Worm (Caenorhabditis elegans) whole organism, L1 larva: ENCODE measurements around the gene sra-35.

Experiments
- Y116A8C.19 ChIP-seq: sonication (generic microtip); optimal IDR thresholded peaks from 2 replicates; lab custom pipeline; 2016; ENCODE audit warnings: missing compliant biosample characterization, missing genetic modification characterization, borderline replicate concordance
- aly-2 ChIP-seq: fragments of 150-350 bp; optimal IDR thresholded peaks from 2 replicates; lab custom pipeline; 2014; ENCODE audit warnings: missing biosample characterization, missing genetic modification characterization
- ceh-63 ChIP-seq: fragments of 200-800 bp; sonication (Bioruptor generic); optimal IDR thresholded peaks from 2 replicates; lab custom pipeline; 2018; ENCODE audit warnings: mild to moderate bottlenecking, missing genetic modification characterization, missing compliant biosample characterization
- ces-1 ChIP-seq: fragments of 150-350 bp; optimal IDR thresholded peaks from 2 replicates; lab custom pipeline; 2014; ENCODE audit warnings: missing biosample characterization, missing genetic modification reagents, missing genetic modification characterization
- efl-1 ChIP-seq, 4 experiments: fragments of 150-350 bp; optimal IDR thresholded peaks in 3 of 4; peaks in 1 of 4; 1 replicate in 1 of 4; 2 replicates in 3 of 4; lab custom pipeline; 2014; ENCODE audit warnings: missing biosample characterization in 2 of 4, missing genetic modification characterization in 2 of 4, missing genetic modification reagents in 2 of 4
- egl-27 ChIP-seq, 2 experiments: fragments of 150-350 bp in 1 of 2; sonication (generic microtip); optimal IDR thresholded peaks; 3 replicates each; lab custom pipeline; 2017 to 2018; ENCODE audit warnings: missing biosample characterization in 2 of 2, missing genetic modification characterization in 2 of 2, missing genetic modification reagents in 2 of 2
- elt-3 ChIP-seq, 6 experiments: fragments of 150-350 bp in 1 of 6; sonication (generic microtip); optimal IDR thresholded peaks; 2 replicates each; lab custom pipeline; 2017 to 2018; ENCODE audit warnings: missing biosample characterization in 6 of 6, missing genetic modification characterization in 6 of 6, inconsistent platforms in 1 of 6
- grh-1 ChIP-seq: fragments of 200-800 bp; sonication (Bioruptor generic); IDR thresholded peaks from 2 replicates; pipeline ENCODE4 v1.3.6; 2022; ENCODE audit warnings: missing genetic modification reagents, missing genetic modification characterization, missing compliant biosample characterization
- lir-3 ChIP-seq: sonication (generic microtip); optimal IDR thresholded peaks from 2 replicates; lab custom pipeline; 2016; ENCODE audit warnings: mild to moderate bottlenecking, missing genetic modification characterization, moderate library complexity, missing compliant biosample characterization; ENCODE audit not compliant: poor library complexity
- nhr-47 ChIP-seq: sonication (generic microtip); optimal IDR thresholded peaks from 2 replicates; lab custom pipeline; 2016; ENCODE audit warnings: mild to moderate bottlenecking, missing genetic modification characterization, moderate library complexity, missing compliant biosample characterization
- skn-1 ChIP-seq: fragments of 150-350 bp; optimal IDR thresholded peaks from 2 replicates; lab custom pipeline; 2014; ENCODE audit warnings: missing biosample characterization, missing genetic modification characterization
- tlp-1 ChIP-seq: fragments of 150-350 bp; optimal IDR thresholded peaks from 2 replicates; lab custom pipeline; 2014; ENCODE audit warnings: missing biosample characterization, missing genetic modification characterization
- unc-130 ChIP-seq: fragments of 150-350 bp; optimal IDR thresholded peaks from 2 replicates; lab custom pipeline; 2017; ENCODE audit warnings: missing biosample characterization, missing genetic modification characterization, inconsistent platforms
- ztf-11 ChIP-seq, 2 experiments: sonication (generic microtip); optimal IDR thresholded peaks; 2 replicates each; lab custom pipeline; 2016 to 2017; ENCODE audit warnings: missing genetic modification characterization in 2 of 2, missing biosample characterization in 1 of 2, missing compliant biosample characterization in 1 of 2

DNA sequence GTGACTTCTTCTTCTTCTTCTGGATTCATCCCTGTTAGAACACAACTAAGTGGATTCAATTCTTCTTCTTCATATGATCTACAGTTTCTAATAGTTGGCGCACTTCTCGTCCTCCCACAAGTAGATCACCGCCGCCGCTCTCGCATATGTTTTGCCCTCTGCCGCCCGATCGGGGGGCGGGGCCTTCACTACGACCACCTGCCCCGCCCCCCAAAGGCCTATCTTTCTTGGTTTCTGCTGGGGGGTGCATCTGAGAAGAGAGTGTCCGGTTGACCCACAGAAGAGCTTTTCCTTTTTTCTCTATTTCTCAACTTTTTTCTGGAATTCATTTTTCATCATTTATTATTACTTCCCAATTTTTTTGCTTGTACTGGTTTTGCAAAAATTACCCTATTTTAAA, 43.4 kb upstream of the sra-35 start:
- TF ChIP-seq egl-27 (tag; optimal IDR thresholded peaks at IDR 0.05; lab: Kevin White, UChicago) = no peak
- no peak for TF ChIP-seq nhr-47 (tag; lab: Kevin White, UChicago)
- no peak for TF ChIP-seq elt-3 (tag; optimal IDR thresholded peaks at IDR 0.05; lab: Kevin White, UChicago)
- no peak for TF ChIP-seq ceh-63 (GFP tag; lab: Kevin White, UChicago)
- no peak for TF ChIP-seq ztf-11 (tag; optimal IDR thresholded peaks at IDR 0.05; lab: Kevin White, UChicago)
- no peak for TF ChIP-seq unc-130 (tag; lab: Kevin White, UChicago)
- TF ChIP-seq ces-1 (GFP tag; lab: Kevin White, UChicago) = no peak
- TF ChIP-seq lir-3 (tag; lab: Kevin White, UChicago) = no peak
- no peak for TF ChIP-seq skn-1 (tag; lab: Kevin White, UChicago)
- TF ChIP-seq tlp-1 (tag; lab: Kevin White, UChicago) = no peak
- no peak for TF ChIP-seq aly-2 (tag; lab: Kevin White, UChicago)
- TF ChIP-seq grh-1 (GFP tag; lab: Robert Waterston, UW) = no peak
- no peak for TF ChIP-seq Y116A8C.19 (tag; lab: Kevin White, UChicago)
- no peak for TF ChIP-seq efl-1 (optimal IDR thresholded peaks at IDR 0.05; lab: Kevin White, UChicago)
- peak in 1 of 2 experiments; percentile 63 for TF ChIP-seq efl-1 (GFP tag; optimal IDR thresholded peaks at IDR 0.05 in 1 of 2; lab: Kevin White, UChicago)
